Fruit fly (Drosophila melanogaster) whole organism: ENCODE results near the gene Arl1.

Experiments
- CG8478 ChIP-seq: fragments of >200 bp; optimal IDR thresholded peaks from 2 replicates; lab custom pipeline; 2018; ENCODE audit warnings: inconsistent platforms
- Dll ChIP-seq: fragments of >200 bp; optimal IDR thresholded peaks from 2 replicates; lab custom pipeline; 2017
- EcR ChIP-seq, 2 experiments: fragments of >200 bp; optimal IDR thresholded peaks; 2 replicates each; lab custom pipeline; 2017; ENCODE audit warnings: missing biosample characterization in 2 of 2, missing genetic modification characterization in 2 of 2, missing genetic modification reagents in 2 of 2
- pan ChIP-seq: fragments of >200 bp; optimal IDR thresholded peaks from 2 replicates; lab custom pipeline; 2017
- psq ChIP-seq: fragments of >200 bp; optimal IDR thresholded peaks from 2 replicates; lab custom pipeline; 2017
- usp ChIP-seq: fragments of >200 bp; optimal IDR thresholded peaks from 2 replicates; lab custom pipeline; 2017; ENCODE audit warnings: missing biosample characterization, missing genetic modification characterization, mixed read lengths

Arl1 gene

dm6 chr3L:16025020-16025680 is 42.2 kb downstream of the Arl1 start:
- TF ChIP-seq Dll (no peak), pan (no peak), EcR (GFP tag; optimal IDR thresholded peaks at IDR 0.05; lab: Kevin White, UChicago) (no peak), CG8478 (lab: Kevin White, UChicago) (no peak), usp (GFP tag; lab: Kevin White, UChicago) (no peak), psq (lab: Kevin White, UChicago) (no peak)

dm6 chr3L:16026065-16026789 is 43.3 kb downstream of the Arl1 start:
- TF ChIP-seq EcR (GFP tag; optimal IDR thresholded peaks at IDR 0.05; lab: Kevin White, UChicago) (no peak), psq (lab: Kevin White, UChicago) (no peak), usp (GFP tag; lab: Kevin White, UChicago) (no peak), Dll (no peak), pan (no peak), CG8478 (lab: Kevin White, UChicago) (no peak)

dm6 chr3L:16027163-16027633 is 44.3 kb downstream of the Arl1 start:
- no peak for TF ChIP-seq CG8478 (lab: Kevin White, UChicago)
- TF ChIP-seq Dll, result no peak
- no peak for TF ChIP-seq usp (GFP tag; lab: Kevin White, UChicago)
- TF ChIP-seq psq (lab: Kevin White, UChicago), result no peak
- no peak for TF ChIP-seq EcR (GFP tag; optimal IDR thresholded peaks at IDR 0.05; lab: Kevin White, UChicago)
- TF ChIP-seq pan, result no peak

dm6 chr3L:16028924-16029323 is 46.0 kb downstream of the Arl1 start:
- no peak for TF ChIP-seq Dll
- TF ChIP-seq usp (GFP tag; lab: Kevin White, UChicago), result no peak
- TF ChIP-seq psq (lab: Kevin White, UChicago), result no peak
- no peak for TF ChIP-seq CG8478 (lab: Kevin White, UChicago)
- no peak for TF ChIP-seq EcR (GFP tag; optimal IDR thresholded peaks at IDR 0.05; lab: Kevin White, UChicago)

dm6 chr3L:16033090-16033828 is 50.3 kb downstream of the Arl1 start, which contains the start of the genes CG42717 and CG42716:
TSS of gene CG42717 (minus strand) at chr3L:16033190.
TSS of gene CG42716 (plus strand) at chr3L:16033778.
- TF ChIP-seq usp (GFP tag; lab: Kevin White, UChicago) (no peak), pan (no peak), psq (lab: Kevin White, UChicago) (no peak), EcR (GFP tag; optimal IDR thresholded peaks at IDR 0.05; lab: Kevin White, UChicago) (no peak), Dll (no peak), CG8478 (lab: Kevin White, UChicago) (no peak)
